Worm (Caenorhabditis elegans) whole organism, L1 larva: ENCODE measurements around the gene Y49A3A.3.
A peak's percentile ranks its signal among the peaks of the same experiment; 100 is the strongest.

Experiments
- C16A3.4 ChIP-seq: fragments of 150-350 bp; optimal IDR thresholded peaks from 2 replicates; lab custom pipeline; 2014; ENCODE audit warnings: missing biosample characterization, missing genetic modification characterization
- C34B4.2 ChIP-seq: sonication (generic microtip); optimal IDR thresholded peaks from 2 replicates; lab custom pipeline; 2017; ENCODE audit warnings: mild to moderate bottlenecking, missing genetic modification characterization, missing compliant biosample characterization
- F16B12.6 ChIP-seq: fragments of 150-350 bp; optimal IDR thresholded peaks from 2 replicates; lab custom pipeline; 2014; ENCODE audit warnings: missing biosample characterization, missing genetic modification characterization
- Y116A8C.19 ChIP-seq: sonication (generic microtip); optimal IDR thresholded peaks from 2 replicates; lab custom pipeline; 2016; ENCODE audit warnings: missing compliant biosample characterization, missing genetic modification characterization, borderline replicate concordance
- aha-1 ChIP-seq: fragments of 150-350 bp; optimal IDR thresholded peaks from 2 replicates; lab custom pipeline; 2014; ENCODE audit warnings: missing biosample characterization, missing genetic modification characterization
- ama-1 ChIP-seq: fragments of 150-350 bp; optimal IDR thresholded peaks from 2 replicates; lab custom pipeline; 2014
- blmp-1 ChIP-seq: fragments of 150-350 bp; optimal IDR thresholded peaks from 2 replicates; lab custom pipeline; 2014; ENCODE audit warnings: missing biosample characterization, missing genetic modification characterization
- ceh-63 ChIP-seq: fragments of 200-800 bp; sonication (Bioruptor generic); optimal IDR thresholded peaks from 2 replicates; lab custom pipeline; 2018; ENCODE audit warnings: mild to moderate bottlenecking, missing genetic modification characterization, missing compliant biosample characterization
- ceh-82 ChIP-seq, 3 experiments: fragments of 150-350 bp in 1 of 3; sonication (generic microtip) in 2 of 3; optimal IDR thresholded peaks; 2 replicates each; lab custom pipeline; 2014 to 2017; ENCODE audit warnings: missing biosample characterization in 3 of 3, missing genetic modification characterization in 3 of 3
- dpl-1 ChIP-seq, 3 experiments: fragments of 150-350 bp in 2 of 3; sonication (generic microtip) in 1 of 3; optimal IDR thresholded peaks; 2 replicates each; lab custom pipeline; 2014 to 2017; ENCODE audit warnings: missing biosample characterization in 3 of 3, missing genetic modification characterization in 3 of 3, missing genetic modification reagents in 3 of 3
- dsc-1 ChIP-seq: sonication (generic microtip); optimal IDR thresholded peaks from 2 replicates; lab custom pipeline; 2016; ENCODE audit warnings: mild to moderate bottlenecking, missing genetic modification characterization, missing compliant biosample characterization
- efl-1 ChIP-seq, 4 experiments: fragments of 150-350 bp; optimal IDR thresholded peaks in 3 of 4; peaks in 1 of 4; 1 replicate in 1 of 4; 2 replicates in 3 of 4; lab custom pipeline; 2014; ENCODE audit warnings: missing biosample characterization in 2 of 4, missing genetic modification characterization in 2 of 4, missing genetic modification reagents in 2 of 4
- egl-13 ChIP-seq: sonication (generic microtip); optimal IDR thresholded peaks from 2 replicates; lab custom pipeline; 2016; ENCODE audit warnings: missing genotype, missing genetic modification reagents, missing genetic modification characterization, missing compliant biosample characterization
- egl-27 ChIP-seq, 2 experiments: fragments of 150-350 bp in 1 of 2; sonication (generic microtip); optimal IDR thresholded peaks; 3 replicates each; lab custom pipeline; 2017 to 2018; ENCODE audit warnings: missing biosample characterization in 2 of 2, missing genetic modification characterization in 2 of 2, missing genetic modification reagents in 2 of 2
- elt-3 ChIP-seq, 6 experiments: fragments of 150-350 bp in 1 of 6; sonication (generic microtip); optimal IDR thresholded peaks; 2 replicates each; lab custom pipeline; 2017 to 2018; ENCODE audit warnings: missing biosample characterization in 6 of 6, missing genetic modification characterization in 6 of 6, inconsistent platforms in 1 of 6
- ets-5 ChIP-seq: fragments of 200-800 bp; sonication (Bioruptor generic); IDR thresholded peaks from 2 replicates; pipeline ENCODE4 v1.3.6; 2022; ENCODE audit warnings: missing genetic modification characterization, missing compliant biosample characterization
- fkh-10 ChIP-seq: sonication (generic microtip); optimal IDR thresholded peaks from 2 replicates; lab custom pipeline; 2017; ENCODE audit warnings: missing biosample characterization, missing genetic modification reagents, missing genetic modification characterization
- fkh-8 ChIP-seq: sonication (generic microtip); optimal IDR thresholded peaks from 2 replicates; lab custom pipeline; 2016; ENCODE audit warnings: mild to moderate bottlenecking, missing genetic modification characterization, missing compliant biosample characterization
- grh-1 ChIP-seq: fragments of 200-800 bp; sonication (Bioruptor generic); IDR thresholded peaks from 2 replicates; pipeline ENCODE4 v1.3.6; 2022; ENCODE audit warnings: missing genetic modification reagents, missing genetic modification characterization, missing compliant biosample characterization
- hlh-17 ChIP-seq: fragments of 200-800 bp; sonication (Bioruptor generic); optimal IDR thresholded peaks from 2 replicates; lab custom pipeline; 2018; ENCODE audit warnings: missing genetic modification characterization, mild to moderate bottlenecking, missing compliant biosample characterization, moderate library complexity, borderline replicate concordance
- hpl-2 ChIP-seq: fragments of 150-350 bp; optimal IDR thresholded peaks from 2 replicates; lab custom pipeline; 2014; ENCODE audit warnings: missing biosample characterization, missing genetic modification reagents, missing genetic modification characterization
- isw-1 ChIP-seq: fragments of 200-800 bp; sonication (Bioruptor generic); IDR thresholded peaks from 2 replicates; pipeline ENCODE4 v1.3.6; 2022; ENCODE audit warnings: missing genetic modification characterization, missing compliant biosample characterization
- lin-14 ChIP-seq: fragments of 200-800 bp; sonication (Bioruptor generic); optimal IDR thresholded peaks from 2 replicates; lab custom pipeline; 2018; ENCODE audit warnings: mild to moderate bottlenecking, missing genetic modification characterization, moderate library complexity, missing compliant biosample characterization
- lin-15B ChIP-seq: fragments of 150-350 bp; sonication (generic microtip); optimal IDR thresholded peaks from 3 replicates; lab custom pipeline; 2014; ENCODE audit warnings: missing biosample characterization, missing genetic modification characterization
- lin-35 ChIP-seq, 2 experiments: fragments of 150-350 bp; optimal IDR thresholded peaks; 2 replicates each; lab custom pipeline; 2014; ENCODE audit warnings: missing biosample characterization in 2 of 2, missing genetic modification characterization in 2 of 2, missing genetic modification reagents in 2 of 2
- lir-3 ChIP-seq: sonication (generic microtip); optimal IDR thresholded peaks from 2 replicates; lab custom pipeline; 2016; ENCODE audit warnings: mild to moderate bottlenecking, missing genetic modification characterization, moderate library complexity, missing compliant biosample characterization; ENCODE audit not compliant: poor library complexity
- lsy-2 ChIP-seq, 2 experiments: fragments of 150-350 bp; optimal IDR thresholded peaks; 2 replicates each; lab custom pipeline; 2014; ENCODE audit warnings: missing biosample characterization in 2 of 2, missing genetic modification characterization in 2 of 2
- nhr-12 ChIP-seq: sonication (generic microtip); optimal IDR thresholded peaks from 2 replicates; lab custom pipeline; 2017; ENCODE audit warnings: missing biosample characterization, missing genetic modification characterization
- nhr-20 ChIP-seq: sonication (generic microtip); optimal IDR thresholded peaks from 2 replicates; lab custom pipeline; 2016; ENCODE audit warnings: mild to moderate bottlenecking, missing genetic modification characterization, missing compliant biosample characterization
- nhr-237 ChIP-seq: fragments of 150-350 bp; optimal IDR thresholded peaks from 2 replicates; lab custom pipeline; 2014; ENCODE audit warnings: missing biosample characterization, missing genetic modification characterization
- nhr-71 ChIP-seq: sonication (generic microtip); optimal IDR thresholded peaks from 2 replicates; lab custom pipeline; 2016; ENCODE audit warnings: mild to moderate bottlenecking, missing genetic modification characterization, moderate library complexity, missing compliant biosample characterization
- nhr-77 ChIP-seq: fragments of 150-350 bp; optimal IDR thresholded peaks from 2 replicates; lab custom pipeline; 2014; ENCODE audit warnings: missing biosample characterization, missing genetic modification characterization
- nhr-85 ChIP-seq: sonication (generic microtip); peaks from one replicate; lab custom pipeline; 2016; ENCODE audit warnings: missing genetic modification characterization, inconsistent platforms, missing compliant biosample characterization
- snu-23 ChIP-seq: sonication (generic microtip); optimal IDR thresholded peaks from 2 replicates; lab custom pipeline; 2016; ENCODE audit warnings: missing genetic modification characterization, missing compliant biosample characterization
- tbx-2 ChIP-seq: sonication (generic microtip); optimal IDR thresholded peaks from 2 replicates; lab custom pipeline; 2016; ENCODE audit warnings: missing genetic modification characterization, missing compliant biosample characterization
- tlp-1 ChIP-seq: fragments of 150-350 bp; optimal IDR thresholded peaks from 2 replicates; lab custom pipeline; 2014; ENCODE audit warnings: missing biosample characterization, missing genetic modification characterization
- unc-98 ChIP-seq: fragments of 200-800 bp; sonication (Bioruptor generic); IDR thresholded peaks from 2 replicates; pipeline ENCODE4 v1.3.6; 2022; ENCODE audit warnings: missing genetic modification characterization, missing compliant biosample characterization
- zag-1 ChIP-seq: fragments of 150-350 bp; optimal IDR thresholded peaks from 2 replicates; lab custom pipeline; 2014; ENCODE audit warnings: missing biosample characterization, missing genetic modification characterization
- zip-4 ChIP-seq: fragments of 200-800 bp; sonication (Bioruptor generic); optimal IDR thresholded peaks from 2 replicates; lab custom pipeline; 2018; ENCODE audit warnings: mild to moderate bottlenecking, missing genetic modification characterization, moderate library complexity, missing compliant biosample characterization

Y49A3A.3 gene

DNA sequence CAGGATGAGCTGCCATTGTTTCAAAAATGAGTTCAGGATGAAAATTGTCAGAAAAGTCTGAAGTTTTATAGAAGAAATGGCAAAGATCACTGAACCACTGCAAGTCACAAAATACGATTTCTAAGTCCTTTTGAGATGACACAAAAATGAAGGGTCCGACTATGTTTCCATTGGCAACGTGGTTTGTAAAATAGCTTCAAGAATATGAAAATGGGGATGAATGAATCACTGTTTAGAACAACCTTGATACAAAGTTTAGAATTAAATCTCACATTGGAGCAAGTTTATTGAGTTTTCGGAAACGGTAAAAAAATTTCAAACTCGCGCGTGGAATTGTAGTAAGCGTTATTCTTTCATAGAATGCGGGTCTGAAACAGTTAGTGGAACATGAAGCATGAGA lies 43.1 kb upstream of the Y49A3A.3 start, which contains the start of gene ddn-3:
Gene ddn-3, minus strand, starts transcription at position 101 of the 400 bp plus-strand sequence.
- no peak for TF ChIP-seq nhr-20 (tag; lab: Kevin White, UChicago)
- no peak for TF ChIP-seq tbx-2 (tag; lab: Kevin White, UChicago)
- no peak for TF ChIP-seq fkh-8 (tag; lab: Kevin White, UChicago)
- no peak for TF ChIP-seq lin-35 (GFP tag; optimal IDR thresholded peaks at IDR 0.05; lab: Kevin White, UChicago)
- TF ChIP-seq C34B4.2 (tag; lab: Kevin White, UChicago) = no peak
- TF ChIP-seq grh-1 (GFP tag; lab: Robert Waterston, UW) = no peak
- no peak for TF ChIP-seq F16B12.6 (tag; lab: Kevin White, UChicago)
- no peak for TF ChIP-seq lin-14 (GFP tag; lab: Kevin White, UChicago)
- no peak for TF ChIP-seq nhr-237 (tag; lab: Kevin White, UChicago)
- TF ChIP-seq egl-27 (tag; optimal IDR thresholded peaks at IDR 0.05; lab: Kevin White, UChicago) = no peak
- no peak for TF ChIP-seq egl-13 (tag; lab: Kevin White, UChicago)
- no peak for TF ChIP-seq dsc-1 (tag; lab: Kevin White, UChicago)
- TF ChIP-seq fkh-10 (GFP tag; lab: Kevin White, UChicago) = no peak

DNA sequence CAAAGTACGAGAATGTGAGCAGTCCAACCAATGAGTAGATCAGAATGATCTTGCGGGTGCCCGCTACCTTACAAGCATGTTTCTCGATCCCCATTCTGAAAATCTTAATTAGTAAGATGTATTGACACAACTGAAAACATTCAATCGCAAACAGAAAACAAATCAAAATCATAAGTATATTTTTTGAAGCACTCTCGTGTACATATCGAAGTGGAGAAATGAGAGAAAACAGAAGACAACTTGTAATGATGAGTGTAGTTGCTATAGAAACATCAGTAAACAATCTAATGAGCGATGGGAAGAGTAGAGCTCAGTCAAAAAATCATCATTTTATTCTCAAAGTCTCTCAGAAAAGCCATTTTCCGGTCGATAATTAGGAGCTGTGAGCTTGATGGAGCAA lies 41.5 kb upstream of the Y49A3A.3 start, which contains the start of gene F14D7.8:
Gene F14D7.8, minus strand, starts transcription at position 101 of the 400 bp plus-strand sequence.
- TF ChIP-seq aha-1 (no peak), lir-3 (tag; lab: Kevin White, UChicago) (no peak), dsc-1 (tag; lab: Kevin White, UChicago) (no peak), C16A3.4 (tag; lab: Kevin White, UChicago) (no peak), nhr-71 (no peak), ama-1 (no peak), nhr-12 (no peak), lin-15B (tag; lab: Kevin White, UChicago) (no peak), fkh-8 (tag; lab: Kevin White, UChicago) (no peak), blmp-1 (tag; lab: Kevin White, UChicago) (no peak), zip-4 (GFP tag; lab: Kevin White, UChicago) (no peak), unc-98 (GFP tag; lab: Robert Waterston, UW) (no peak), hpl-2 (GFP tag; lab: Kevin White, UChicago) (no peak), nhr-77 (no peak), hlh-17 (GFP tag; lab: Kevin White, UChicago) (no peak), snu-23 (GFP tag; lab: Kevin White, UChicago) (no peak)

DNA sequence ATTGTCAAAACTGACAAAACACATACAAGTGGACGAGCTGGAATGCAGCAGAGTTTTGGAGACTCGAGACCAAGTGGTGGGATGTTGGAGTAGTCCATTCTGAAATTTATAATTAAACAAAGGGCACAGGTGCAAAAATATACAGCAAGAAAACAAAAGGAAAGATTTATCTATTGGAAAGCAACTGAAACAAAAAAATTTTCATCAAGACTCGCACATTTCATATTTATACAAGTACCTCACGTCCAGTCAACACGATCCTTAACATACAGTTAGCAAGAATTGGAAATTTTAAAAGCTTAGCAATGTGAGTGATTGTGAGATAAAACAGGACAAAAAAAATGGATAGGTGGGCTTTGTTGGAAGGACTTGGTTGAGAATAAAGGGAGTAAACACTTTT lies 40.0 kb upstream of the Y49A3A.3 start, which contains the start of gene F47B8.1:
Gene F47B8.1, minus strand, starts transcription at position 101 of the 400 bp plus-strand sequence.
- no peak for TF ChIP-seq tlp-1
- peak; percentile 16 for TF ChIP-seq nhr-85 (tag; lab: Kevin White, UChicago)
- TF ChIP-seq, all 84 proteins: peak for 1

DNA sequence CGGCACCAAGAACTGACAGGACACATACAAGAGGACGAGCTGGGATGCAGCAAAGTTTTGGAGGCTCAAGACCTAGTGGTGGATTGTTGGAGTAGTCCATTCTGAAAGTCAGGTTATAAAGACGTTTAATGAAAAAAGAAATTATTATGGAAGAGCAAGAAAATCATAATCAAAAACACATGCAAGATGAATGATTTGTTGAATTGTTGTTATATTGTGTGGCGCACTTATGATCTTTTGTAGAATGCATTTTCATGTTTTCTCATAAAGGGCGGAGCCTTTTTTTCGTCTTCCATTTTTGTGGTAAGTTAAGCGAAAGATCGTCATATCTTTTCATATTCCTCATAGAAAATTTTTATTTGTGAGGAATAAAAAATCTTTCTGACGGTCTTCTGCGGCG lies 37.7 kb upstream of the Y49A3A.3 start, which contains the start of gene F47B8.2:
Gene F47B8.2, minus strand, starts transcription at position 101 of the 400 bp plus-strand sequence.
- TF ChIP-seq ceh-63 (GFP tag; lab: Kevin White, UChicago) = no peak
- TF ChIP-seq elt-3 (tag; optimal IDR thresholded peaks at IDR 0.05; lab: Kevin White, UChicago) = no peak
- no peak for TF ChIP-seq dpl-1 (GFP tag; optimal IDR thresholded peaks at IDR 0.05; lab: Kevin White, UChicago)
- TF ChIP-seq lsy-2 (tag; optimal IDR thresholded peaks at IDR 0.05; lab: Kevin White, UChicago) = no peak
- TF ChIP-seq ets-5 = no peak
- no peak for TF ChIP-seq F16B12.6 (tag; lab: Kevin White, UChicago)
- no peak for TF ChIP-seq Y116A8C.19 (tag; lab: Kevin White, UChicago)
- no peak for TF ChIP-seq hlh-17 (GFP tag; lab: Kevin White, UChicago)
- TF ChIP-seq lin-35 (GFP tag; optimal IDR thresholded peaks at IDR 0.05; lab: Kevin White, UChicago) = no peak
- TF ChIP-seq ceh-82 (tag; optimal IDR thresholded peaks at IDR 0.05; lab: Kevin White, UChicago) = no peak
- TF ChIP-seq efl-1 (optimal IDR thresholded peaks at IDR 0.05; lab: Kevin White, UChicago) = no peak
- TF ChIP-seq efl-1 (GFP tag; optimal IDR thresholded peaks at IDR 0.05 in 1 of 2; lab: Kevin White, UChicago) = no peak
- TF ChIP-seq tlp-1 = no peak
- TF ChIP-seq zag-1 = no peak
- TF ChIP-seq nhr-71 = no peak
- no peak for TF ChIP-seq fkh-10 (GFP tag; lab: Kevin White, UChicago)
- TF ChIP-seq lin-15B (tag; lab: Kevin White, UChicago) = no peak
- TF ChIP-seq egl-13 (tag; lab: Kevin White, UChicago) = no peak
- TF ChIP-seq isw-1 = no peak
